Fruit fly (Drosophila melanogaster) whole organism, prepupa: ENCODE results near the gene CG13995.

ENCODE experiments used
- Blimp-1 ChIP-seq: fragments of 200-800 bp; sonication (Bioruptor generic); optimal IDR thresholded peaks from 3 replicates; lab custom pipeline; 2017; ENCODE audit warnings: missing biosample characterization, missing genetic modification characterization, mild to moderate bottlenecking, moderate library complexity, missing genetic modification reagents
- CG10631 ChIP-seq: fragments of 200-800 bp; sonication (Bioruptor generic); optimal IDR thresholded peaks from 2 replicates; lab custom pipeline; 2016; ENCODE audit warnings: missing biosample characterization, missing genetic modification characterization
- CG10669 ChIP-seq: fragments of 200-800 bp; sonication (Bioruptor generic); optimal IDR thresholded peaks from 3 replicates; lab custom pipeline; 2018; ENCODE audit warnings: missing biosample characterization, mild to moderate bottlenecking, missing genetic modification characterization, moderate library complexity
- CG11762 ChIP-seq: fragments of 200-800 bp; sonication (Bioruptor generic); optimal IDR thresholded peaks from 3 replicates; lab custom pipeline; 2016; ENCODE audit warnings: missing biosample characterization, missing genetic modification characterization; ENCODE audit not compliant: insufficient read depth
- CG11902 ChIP-seq: fragments of 200-800 bp; sonication (Bioruptor generic); optimal IDR thresholded peaks from 3 replicates; lab custom pipeline; 2016; ENCODE audit warnings: missing biosample characterization, missing genetic modification characterization
- CG15336 ChIP-seq: fragments of 200-800 bp; sonication (Bioruptor generic); IDR thresholded peaks from 2 replicates; pipeline ENCODE4 v1.3.6; 2022; ENCODE audit warnings: missing biosample characterization, missing genetic modification characterization
- CG1621 ChIP-seq: fragments of 200-800 bp; sonication (Bioruptor generic); optimal IDR thresholded peaks from 3 replicates; lab custom pipeline; 2018; ENCODE audit warnings: missing biosample characterization, mild to moderate bottlenecking, missing genetic modification characterization
- CG16779 ChIP-seq: fragments of 200-800 bp; sonication (Bioruptor generic); optimal IDR thresholded peaks from 3 replicates; lab custom pipeline; 2017; ENCODE audit warnings: missing biosample characterization, mild to moderate bottlenecking, missing genetic modification characterization
- CG3032 ChIP-seq: fragments of 200-800 bp; optimal IDR thresholded peaks from 2 replicates; lab custom pipeline; 2019; ENCODE audit warnings: missing biosample characterization, mild to moderate bottlenecking, missing genetic modification characterization, moderate library complexity
- CG31627 ChIP-seq: fragments of 200-800 bp; sonication (Bioruptor generic); optimal IDR thresholded peaks from 3 replicates; lab custom pipeline; 2016; ENCODE audit warnings: missing biosample characterization, missing genetic modification characterization
- CG32006 ChIP-seq: fragments of 200-800 bp; sonication (Bioruptor generic); optimal IDR thresholded peaks from 3 replicates; lab custom pipeline; 2017; ENCODE audit warnings: missing biosample characterization, mild to moderate bottlenecking, missing genetic modification characterization
- CG3919 ChIP-seq: fragments of 200-800 bp; sonication (Bioruptor generic); optimal IDR thresholded peaks from 3 replicates; lab custom pipeline; 2016; ENCODE audit warnings: missing biosample characterization, missing genetic modification characterization
- CG4318 ChIP-seq: fragments of 200-800 bp; sonication (Bioruptor generic); optimal IDR thresholded peaks from 3 replicates; lab custom pipeline; 2017; ENCODE audit warnings: missing biosample characterization, mild to moderate bottlenecking, missing genetic modification characterization
- CG6163 ChIP-seq: fragments of 200-800 bp; sonication (Bioruptor generic); IDR thresholded peaks from 3 replicates; pipeline ENCODE4 v1.3.6; 2022; ENCODE audit warnings: missing biosample characterization, missing genetic modification characterization
- CG6792 ChIP-seq: fragments of 200-800 bp; sonication (Bioruptor generic); optimal IDR thresholded peaks from 3 replicates; lab custom pipeline; 2016; ENCODE audit warnings: missing biosample characterization, missing genetic modification characterization
- CG6808 ChIP-seq: fragments of 200-800 bp; sonication (Bioruptor generic); optimal IDR thresholded peaks from 3 replicates; lab custom pipeline; 2017; ENCODE audit warnings: missing biosample characterization, missing genetic modification characterization, mild to moderate bottlenecking, moderate library complexity, missing genetic modification reagents
- CG6854 ChIP-seq: fragments of 200-800 bp; sonication (Bioruptor generic); optimal IDR thresholded peaks from 2 replicates; lab custom pipeline; 2017; ENCODE audit warnings: missing biosample characterization, mild to moderate bottlenecking, missing genetic modification characterization
- CG7368 ChIP-seq: fragments of 200-800 bp; sonication (Bioruptor generic); optimal IDR thresholded peaks from 3 replicates; lab custom pipeline; 2016; ENCODE audit warnings: missing biosample characterization, missing genetic modification characterization
- CG8119 ChIP-seq: fragments of 200-800 bp; sonication (Bioruptor generic); IDR thresholded peaks from 3 replicates; pipeline ENCODE4 v1.3.6; 2022; ENCODE audit warnings: missing biosample characterization, missing genetic modification characterization
- CG8319 ChIP-seq: fragments of 200-800 bp; sonication (Bioruptor generic); optimal IDR thresholded peaks from 3 replicates; lab custom pipeline; 2016; ENCODE audit warnings: missing biosample characterization, missing genetic modification characterization
- CG8632 ChIP-seq: fragments of 200-800 bp; sonication (Bioruptor generic); optimal IDR thresholded peaks from 3 replicates; lab custom pipeline; 2016; ENCODE audit warnings: missing biosample characterization, missing genetic modification characterization
- CG9139 ChIP-seq: fragments of 200-800 bp; sonication (Bioruptor generic); optimal IDR thresholded peaks from 3 replicates; lab custom pipeline; 2017; ENCODE audit warnings: missing biosample characterization, mild to moderate bottlenecking, missing genetic modification characterization
- Eip93F ChIP-seq: fragments of 200-800 bp; sonication (Bioruptor generic); optimal IDR thresholded peaks from 2 replicates; lab custom pipeline; 2016; ENCODE audit warnings: missing biosample characterization, mild to moderate bottlenecking, missing genetic modification characterization
- Ets21C ChIP-seq: fragments of 200-800 bp; sonication (Bioruptor generic); optimal IDR thresholded peaks from 3 replicates; lab custom pipeline; 2016; ENCODE audit warnings: missing biosample characterization, missing genetic modification characterization
- Gug ChIP-seq: fragments of 200-800 bp; sonication (Bioruptor generic); IDR thresholded peaks from 2 replicates; pipeline ENCODE4 v1.3.6; 2022; ENCODE audit warnings: missing biosample characterization, missing genetic modification characterization
- Hr4 ChIP-seq: fragments of 200-800 bp; sonication (Bioruptor generic); optimal IDR thresholded peaks from 3 replicates; lab custom pipeline; 2016; ENCODE audit warnings: missing biosample characterization, missing genetic modification characterization
- Lpt ChIP-seq: fragments of 200-800 bp; sonication (Bioruptor generic); optimal IDR thresholded peaks from 3 replicates; lab custom pipeline; 2016; ENCODE audit warnings: missing biosample characterization, missing genetic modification characterization
- Met ChIP-seq: fragments of 200-800 bp; sonication (Bioruptor generic); optimal IDR thresholded peaks from 3 replicates; lab custom pipeline; 2016; ENCODE audit warnings: missing biosample characterization, missing genetic modification characterization
- OdsH ChIP-seq: fragments of 200-800 bp; sonication (Bioruptor generic); optimal IDR thresholded peaks from 3 replicates; lab custom pipeline; 2016; ENCODE audit warnings: missing biosample characterization, missing genetic modification characterization
- Smox ChIP-seq: fragments of 200-800 bp; sonication (Bioruptor generic); optimal IDR thresholded peaks from 3 replicates; lab custom pipeline; 2016; ENCODE audit warnings: missing biosample characterization, missing genetic modification characterization
- Sox102F ChIP-seq: fragments of 200-800 bp; sonication (Bioruptor generic); optimal IDR thresholded peaks from 2 replicates; lab custom pipeline; 2016; ENCODE audit warnings: missing biosample characterization, mild to moderate bottlenecking, missing genetic modification characterization
- Sox15 ChIP-seq: fragments of 200-800 bp; sonication (Bioruptor generic); optimal IDR thresholded peaks from 3 replicates; lab custom pipeline; 2016; ENCODE audit warnings: missing biosample characterization, missing genetic modification characterization
- achi ChIP-seq: fragments of 200-800 bp; sonication (Bioruptor generic); optimal IDR thresholded peaks from 3 replicates; lab custom pipeline; 2016; ENCODE audit warnings: missing biosample characterization, missing genetic modification characterization
- acj6 ChIP-seq: fragments of 200-800 bp; sonication (Bioruptor generic); optimal IDR thresholded peaks from 3 replicates; lab custom pipeline; 2016; ENCODE audit warnings: missing biosample characterization, missing genetic modification characterization
- cyc ChIP-seq: fragments of 200-800 bp; sonication (Bioruptor generic); optimal IDR thresholded peaks from 3 replicates; lab custom pipeline; 2016; ENCODE audit warnings: missing biosample characterization, missing genetic modification characterization
- dac ChIP-seq: fragments of 200-800 bp; sonication (Bioruptor generic); optimal IDR thresholded peaks from 2 replicates; lab custom pipeline; 2017; ENCODE audit warnings: missing biosample characterization, mild to moderate bottlenecking, missing genetic modification characterization
- dsx ChIP-seq: fragments of 200-800 bp; optimal IDR thresholded peaks from 3 replicates; lab custom pipeline; 2019; ENCODE audit warnings: missing biosample characterization, mild to moderate bottlenecking, missing genetic modification characterization, moderate library complexity; ENCODE audit not compliant: poor library complexity, severe bottlenecking
- eg ChIP-seq: fragments of 200-800 bp; sonication (Bioruptor generic); IDR thresholded peaks from 3 replicates; pipeline ENCODE4 v1.3.6; 2022; ENCODE audit warnings: missing biosample characterization, missing genetic modification characterization
- esn ChIP-seq: fragments of 200-800 bp; sonication (Bioruptor generic); optimal IDR thresholded peaks from 2 replicates; lab custom pipeline; 2016; ENCODE audit warnings: missing biosample characterization, mild to moderate bottlenecking, missing genetic modification characterization, moderate library complexity
- fd59A ChIP-seq: fragments of 200-800 bp; sonication (Bioruptor generic); optimal IDR thresholded peaks from 2 replicates; lab custom pipeline; 2017; ENCODE audit warnings: missing biosample characterization, mild to moderate bottlenecking, missing genetic modification characterization, missing genetic modification reagents
- fkh ChIP-seq: fragments of 200-800 bp; sonication (Bioruptor generic); optimal IDR thresholded peaks from 3 replicates; lab custom pipeline; 2017; ENCODE audit warnings: missing biosample characterization, mild to moderate bottlenecking, missing genetic modification characterization, moderate library complexity
- lz ChIP-seq: fragments of 200-800 bp; sonication (Bioruptor generic); optimal IDR thresholded peaks from 3 replicates; lab custom pipeline; 2016; ENCODE audit warnings: missing biosample characterization, missing genetic modification characterization
- net ChIP-seq: fragments of 200-800 bp; sonication (Bioruptor generic); optimal IDR thresholded peaks from 3 replicates; lab custom pipeline; 2016; ENCODE audit warnings: missing biosample characterization, missing genetic modification characterization
- pdm3 ChIP-seq: fragments of 200-800 bp; sonication (Bioruptor generic); optimal IDR thresholded peaks from 3 replicates; lab custom pipeline; 2016; ENCODE audit warnings: missing biosample characterization, missing genetic modification characterization
- salr ChIP-seq, 2 experiments: fragments of 200-800 bp; sonication (Bioruptor generic); optimal IDR thresholded peaks; 3 replicates each; lab custom pipeline; 2016 to 2018; ENCODE audit warnings: missing biosample characterization in 2 of 2, missing genetic modification characterization in 2 of 2, mild to moderate bottlenecking in 1 of 2
- spab ChIP-seq: fragments of 200-800 bp; sonication (Bioruptor generic); optimal IDR thresholded peaks from 2 replicates; lab custom pipeline; 2017; ENCODE audit warnings: missing biosample characterization, mild to moderate bottlenecking, missing genetic modification characterization, missing genetic modification reagents
- svp ChIP-seq: fragments of 200-800 bp; sonication (Bioruptor generic); peaks from one replicate; lab custom pipeline; 2016; ENCODE audit warnings: missing biosample characterization, missing genetic modification characterization
- topi ChIP-seq: fragments of 200-800 bp; sonication (Bioruptor generic); optimal IDR thresholded peaks from 3 replicates; lab custom pipeline; 2016; ENCODE audit warnings: missing biosample characterization, missing genetic modification characterization
- vri ChIP-seq: fragments of 200-800 bp; sonication (Bioruptor generic); optimal IDR thresholded peaks from 3 replicates; lab custom pipeline; 2016; ENCODE audit warnings: missing biosample characterization, mild to moderate bottlenecking, missing genetic modification characterization

Gene CG13995

DNA sequence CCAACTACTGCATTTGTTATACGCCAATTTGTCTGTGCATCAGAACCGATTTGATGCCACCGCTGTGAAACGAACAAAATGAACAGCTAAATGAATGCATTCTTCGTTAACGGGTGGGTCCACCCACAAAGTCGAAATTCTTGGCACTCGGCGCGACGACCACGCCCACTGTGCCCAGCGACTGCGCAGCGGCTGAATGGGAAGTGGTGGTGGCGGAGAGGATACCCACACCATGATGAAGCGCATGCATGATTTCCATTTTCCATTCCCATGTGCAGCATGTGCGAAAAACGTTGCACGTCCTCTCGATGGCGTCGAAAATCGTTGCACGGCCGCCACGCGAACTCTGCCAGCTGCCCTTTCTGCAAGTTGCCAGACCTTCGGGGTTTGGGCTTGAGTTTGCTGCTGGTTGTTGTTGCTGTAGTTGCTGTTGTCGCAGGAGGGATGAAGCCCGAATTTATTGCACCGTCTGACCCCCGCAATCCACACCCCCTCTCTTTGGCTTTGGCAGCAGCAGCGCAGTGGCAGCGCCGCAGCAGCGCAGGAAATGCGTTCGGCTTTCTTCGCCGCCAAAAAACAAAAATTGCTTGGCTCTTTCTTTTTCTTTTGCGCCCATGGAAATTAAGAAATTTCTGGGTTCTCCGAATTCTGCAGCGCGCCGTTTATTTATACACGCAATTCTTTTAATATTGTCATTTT is 27.2 kb downstream of the CG13995 start (continued):
- no peak for TF ChIP-seq eg

dm6 chr2L:6082157-6082645 is 28.1 kb downstream of the CG13995 start, which contains the start of gene Kr-h1:
Kr-h1 (plus strand) TSS chr2L:6082603.
- no peak for TF ChIP-seq CG9139 (GFP tag; lab: Kevin White, UChicago)
- no peak for TF ChIP-seq CG1621 (tag; lab: Kevin White, UChicago)
- TF ChIP-seq Ets21C = no peak
- TF ChIP-seq acj6 (GFP tag; lab: Kevin White, UChicago) = no peak
- no peak for TF ChIP-seq topi
- TF ChIP-seq CG8119 (GFP tag; lab: Robert Waterston, UW) = no peak
- TF ChIP-seq vri = peak; percentile 84
- TF ChIP-seq CG10669 (GFP tag; lab: Kevin White, UChicago) = no peak
- TF ChIP-seq salr (GFP tag; optimal IDR thresholded peaks at IDR 0.05; lab: Kevin White, UChicago) = no peak
- TF ChIP-seq Gug (GFP tag; lab: Robert Waterston, UW) = no peak
- TF ChIP-seq CG6808 = no peak
- no peak for TF ChIP-seq CG8319 (GFP tag; lab: Kevin White, UChicago)
- TF ChIP-seq CG3032 (tag; lab: Kevin White, UChicago) = no peak
- no peak for TF ChIP-seq CG31627 (GFP tag; lab: Kevin White, UChicago)
- no peak for TF ChIP-seq CG11762
- TF ChIP-seq fkh = no peak
- TF ChIP-seq dac (GFP tag; lab: Kevin White, UChicago) = no peak
- no peak for TF ChIP-seq spab (GFP tag; lab: Kevin White, UChicago)
- TF ChIP-seq OdsH = no peak
- TF ChIP-seq svp (GFP tag; lab: Kevin White, UChicago) = peak; percentile 68
- TF ChIP-seq net (GFP tag; lab: Kevin White, UChicago) = no peak
- no peak for TF ChIP-seq esn (GFP tag; lab: Kevin White, UChicago)
- TF ChIP-seq Sox15 (GFP tag; lab: Kevin White, UChicago) = no peak
- no peak for TF ChIP-seq Sox102F (GFP tag; lab: Kevin White, UChicago)
- no peak for TF ChIP-seq Smox (GFP tag; lab: Kevin White, UChicago)
- no peak for TF ChIP-seq CG6163 (GFP tag; lab: Robert Waterston, UW)
- TF ChIP-seq achi (GFP tag; lab: Kevin White, UChicago) = no peak
- peak; percentile 54 for TF ChIP-seq Blimp-1 (GFP tag; lab: Kevin White, UChicago)
- TF ChIP-seq dsx (GFP tag; lab: Kevin White, UChicago) = no peak
- no peak for TF ChIP-seq CG32006 (GFP tag; lab: Kevin White, UChicago)
- TF ChIP-seq Met (GFP tag; lab: Kevin White, UChicago) = peak; percentile 90
- no peak for TF ChIP-seq eg
- peak; percentile 13 for TF ChIP-seq CG6854 (GFP tag; lab: Kevin White, UChicago)
- no peak for TF ChIP-seq CG3919 (GFP tag; lab: Kevin White, UChicago)
- TF ChIP-seq CG6792 (GFP tag; lab: Kevin White, UChicago) = no peak
- no peak for TF ChIP-seq Hr4
- no peak for TF ChIP-seq CG11902
- no peak for TF ChIP-seq fd59A
- TF ChIP-seq CG10631 (GFP tag; lab: Kevin White, UChicago) = no peak
- no peak for TF ChIP-seq CG15336
- TF ChIP-seq CG8632 (GFP tag; lab: Kevin White, UChicago) = no peak
- no peak for TF ChIP-seq CG16779 (tag; lab: Kevin White, UChicago)
- no peak for TF ChIP-seq CG7368 (GFP tag; lab: Kevin White, UChicago)
- TF ChIP-seq pdm3 (GFP tag; lab: Kevin White, UChicago) = no peak
- TF ChIP-seq cyc (GFP tag; lab: Kevin White, UChicago) = no peak
- TF ChIP-seq Lpt (GFP tag; lab: Kevin White, UChicago) = no peak
- no peak for TF ChIP-seq lz (GFP tag; lab: Kevin White, UChicago)
- TF ChIP-seq Eip93F (GFP tag; lab: Kevin White, UChicago) = no peak
- TF ChIP-seq CG4318 (GFP tag; lab: Kevin White, UChicago) = no peak
